Worm (Caenorhabditis elegans) whole organism, midembryonic: ENCODE data around the gene tag-325.

Source experiments
- T22C8.4 ChIP-seq: fragments of 200-800 bp; sonication (Bioruptor generic); IDR thresholded peaks from 2 replicates; pipeline ENCODE4 v1.3.6; 2022; ENCODE audit warnings: missing genetic modification characterization, missing compliant biosample characterization
- cog-1 ChIP-seq: sonication (generic microtip); optimal IDR thresholded peaks from 2 replicates; lab custom pipeline; 2016; ENCODE audit warnings: missing genetic modification characterization, missing compliant biosample characterization
- flt-1 ChIP-seq: fragments of 200-800 bp; sonication (Bioruptor generic); IDR thresholded peaks from 2 replicates; pipeline ENCODE4 v1.3.6; 2022; ENCODE audit warnings: missing genetic modification characterization, missing compliant biosample characterization
- klf-2 ChIP-seq: fragments of 200-800 bp; sonication (Bioruptor generic); conservative IDR thresholded peaks from 2 replicates; pipeline ENCODE4 v1.3.6; 2022; ENCODE audit warnings: missing genetic modification reagents, missing genetic modification characterization, missing compliant biosample characterization
- med-1 ChIP-seq: sonication (generic microtip); optimal IDR thresholded peaks from 2 replicates; lab custom pipeline; 2017; ENCODE audit warnings: missing genetic modification characterization, mild to moderate bottlenecking, missing compliant biosample characterization, antibody characterized with exemption, missing genetic modification reagents; ENCODE audit not compliant: insufficient read depth
- tab-1 ChIP-seq: fragments of 200-800 bp; sonication (Bioruptor generic); IDR thresholded peaks from 2 replicates; pipeline ENCODE4 v1.3.6; 2022; ENCODE audit warnings: missing genetic modification characterization, missing compliant biosample characterization
- ztf-23 ChIP-seq: fragments of 200-800 bp; sonication (Bioruptor generic); IDR thresholded peaks from 2 replicates; pipeline ENCODE4 v1.3.6; 2022; ENCODE audit warnings: missing genetic modification reagents, missing genetic modification characterization, missing compliant biosample characterization
- ztf-29 ChIP-seq: fragments of 200-800 bp; sonication (Bioruptor generic); IDR thresholded peaks from 2 replicates; pipeline ENCODE4 v1.3.6; 2022; ENCODE audit warnings: missing genetic modification reagents, missing genetic modification characterization, missing compliant biosample characterization

DNA sequence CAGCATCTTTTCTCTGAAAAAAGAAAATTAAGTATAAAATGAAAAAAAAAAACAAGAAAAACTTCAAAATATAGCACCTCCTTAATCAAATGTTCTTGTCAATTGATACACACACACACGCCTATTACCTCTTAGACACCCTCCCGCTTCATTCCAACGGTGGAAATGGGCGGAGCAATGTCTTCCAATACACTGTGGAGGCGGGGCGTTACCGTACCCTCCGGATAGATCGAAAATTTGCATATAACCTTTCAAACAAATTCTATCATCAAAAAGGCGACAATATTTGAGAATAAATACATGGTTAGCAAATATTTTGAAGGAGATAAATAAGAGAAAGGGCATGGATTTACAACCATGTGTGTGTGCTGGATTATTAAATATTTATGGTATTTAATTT is 11.5 kb downstream of the tag-325 start:
- TF ChIP-seq cog-1 (tag; lab: Kevin White, UChicago), result no peak
- TF ChIP-seq flt-1 (GFP tag; lab: Robert Waterston, UW), result no peak
- no peak for TF ChIP-seq T22C8.4
- TF ChIP-seq klf-2 (GFP tag; lab: Robert Waterston, UW), result no peak
- TF ChIP-seq tab-1 (GFP tag; lab: Robert Waterston, UW), result no peak
- no peak for TF ChIP-seq ztf-29 (GFP tag; lab: Robert Waterston, UW)
- TF ChIP-seq ztf-23 (GFP tag; lab: Robert Waterston, UW), result no peak
- no peak for TF ChIP-seq med-1 (GFP tag; lab: Kevin White, UChicago)
